Worm (Caenorhabditis elegans) whole organism, L3 larva: ENCODE data around the gene acl-8.

Experiments used
- R02D3.7 ChIP-seq: fragments of 150-350 bp; optimal IDR thresholded peaks from 2 replicates; lab custom pipeline; 2014; ENCODE audit warnings: missing biosample characterization, missing genetic modification characterization
- ZK546.5 ChIP-seq: sonication (generic microtip); optimal IDR thresholded peaks from 2 replicates; lab custom pipeline; 2017; ENCODE audit warnings: missing biosample characterization, missing genetic modification characterization
- aly-2 ChIP-seq: fragments of 150-350 bp; optimal IDR thresholded peaks from 2 replicates; lab custom pipeline; 2014; ENCODE audit warnings: missing biosample characterization, missing genetic modification characterization
- ama-1 ChIP-seq: fragments of 150-350 bp; optimal IDR thresholded peaks from 2 replicates; lab custom pipeline; 2018
- ceh-16 ChIP-seq: sonication (generic microtip); optimal IDR thresholded peaks from 2 replicates; lab custom pipeline; 2017; ENCODE audit warnings: missing biosample characterization, missing genetic modification characterization
- ceh-28 ChIP-seq: fragments of 150-350 bp; optimal IDR thresholded peaks from 2 replicates; lab custom pipeline; 2014; ENCODE audit warnings: missing biosample characterization, missing genetic modification reagents, missing genetic modification characterization
- ceh-9 ChIP-seq: sonication (generic microtip); optimal IDR thresholded peaks from 2 replicates; lab custom pipeline; 2018; ENCODE audit warnings: missing biosample characterization, missing genetic modification characterization
- daf-12 ChIP-seq: fragments of 150-350 bp; optimal IDR thresholded peaks from 2 replicates; lab custom pipeline; 2014; ENCODE audit warnings: missing biosample characterization, missing genetic modification reagents, missing genetic modification characterization
- egl-27 ChIP-seq: sonication (generic microtip); optimal IDR thresholded peaks from 4 replicates; lab custom pipeline; 2017; ENCODE audit warnings: missing biosample characterization, missing genetic modification reagents, missing genetic modification characterization
- egl-5 ChIP-seq: fragments of 150-350 bp; optimal IDR thresholded peaks from 2 replicates; lab custom pipeline; 2017; ENCODE audit warnings: missing biosample characterization, missing genetic modification reagents, missing genetic modification characterization, inconsistent platforms
- elt-1 ChIP-seq: fragments of 150-350 bp; optimal IDR thresholded peaks from 2 replicates; lab custom pipeline; 2014; ENCODE audit warnings: missing biosample characterization, missing genetic modification characterization
- elt-2 ChIP-seq: sonication (generic microtip); optimal IDR thresholded peaks from 2 replicates; lab custom pipeline; 2016; ENCODE audit warnings: missing genetic modification reagents, mild to moderate bottlenecking, missing genetic modification characterization, missing compliant biosample characterization
- elt-3 ChIP-seq, 3 experiments: fragments of 150-350 bp in 1 of 3; sonication (generic microtip) in 2 of 3; optimal IDR thresholded peaks; 2 replicates in 2 of 3; 4 replicates in 1 of 3; lab custom pipeline; 2014 to 2017; ENCODE audit warnings: missing biosample characterization in 3 of 3, missing genetic modification characterization in 3 of 3
- eor-1 ChIP-seq, 2 experiments: fragments of 150-350 bp; optimal IDR thresholded peaks; 2 replicates each; lab custom pipeline; 2014 to 2018; ENCODE audit warnings: missing biosample characterization in 2 of 2, missing genetic modification characterization in 2 of 2
- fkh-10 ChIP-seq: sonication (generic microtip); optimal IDR thresholded peaks from 2 replicates; lab custom pipeline; 2017; ENCODE audit warnings: missing biosample characterization, missing genetic modification reagents, missing genetic modification characterization
- fkh-2 ChIP-seq: fragments of 150-350 bp; optimal IDR thresholded peaks from 2 replicates; lab custom pipeline; 2014; ENCODE audit warnings: missing biosample characterization, missing genetic modification reagents, missing genetic modification characterization
- hmg-11 ChIP-seq: sonication (generic microtip); optimal IDR thresholded peaks from 2 replicates; lab custom pipeline; 2016; ENCODE audit warnings: missing genetic modification characterization, missing compliant biosample characterization
- jun-1 ChIP-seq: fragments of 150-350 bp; optimal IDR thresholded peaks from 2 replicates; lab custom pipeline; 2014; ENCODE audit warnings: missing biosample characterization, missing genetic modification reagents, missing genetic modification characterization
- lin-15B ChIP-seq: fragments of 150-350 bp; optimal IDR thresholded peaks from 2 replicates; lab custom pipeline; 2014; ENCODE audit warnings: missing biosample characterization, missing genetic modification characterization
- lsy-12 ChIP-seq: sonication (generic microtip); optimal IDR thresholded peaks from 2 replicates; lab custom pipeline; 2016; ENCODE audit warnings: mild to moderate bottlenecking, missing genetic modification characterization, missing compliant biosample characterization
- mdl-1 ChIP-seq: fragments of 150-350 bp; optimal IDR thresholded peaks from 2 replicates; lab custom pipeline; 2014; ENCODE audit warnings: missing biosample characterization, missing genetic modification characterization
- mml-1 ChIP-seq: fragments of 150-350 bp; sonication (generic microtip); optimal IDR thresholded peaks from 3 replicates; lab custom pipeline; 2014; ENCODE audit warnings: missing biosample characterization, missing genetic modification characterization
- nfya-1 ChIP-seq: sonication (generic microtip); optimal IDR thresholded peaks from 2 replicates; lab custom pipeline; 2017; ENCODE audit warnings: missing genetic modification characterization, mild to moderate bottlenecking, missing compliant biosample characterization, antibody characterized with exemption, moderate library complexity; ENCODE audit not compliant: insufficient read depth
- nhr-23 ChIP-seq: fragments of 150-350 bp; optimal IDR thresholded peaks from 2 replicates; lab custom pipeline; 2014; ENCODE audit warnings: missing biosample characterization, missing genetic modification reagents, missing genetic modification characterization
- nhr-25 ChIP-seq: sonication (generic microtip); optimal IDR thresholded peaks from 2 replicates; lab custom pipeline; 2017; ENCODE audit warnings: missing biosample characterization, missing genetic modification characterization
- nhr-43 ChIP-seq: sonication (generic microtip); optimal IDR thresholded peaks from 2 replicates; lab custom pipeline; 2016; ENCODE audit warnings: mild to moderate bottlenecking, missing genetic modification characterization, missing compliant biosample characterization; ENCODE audit not compliant: poor library complexity, severe bottlenecking
- nhr-76 ChIP-seq: fragments of 150-350 bp; sonication (generic microtip); optimal IDR thresholded peaks from 5 replicates; lab custom pipeline; 2014; ENCODE audit warnings: missing biosample characterization, missing genetic modification characterization
- nhr-77 ChIP-seq: fragments of 150-350 bp; optimal IDR thresholded peaks from 2 replicates; lab custom pipeline; 2014; ENCODE audit warnings: missing biosample characterization, missing genetic modification characterization
- pha-4 ChIP-seq: fragments of 150-350 bp; optimal IDR thresholded peaks from 2 replicates; lab custom pipeline; 2014; ENCODE audit warnings: missing biosample characterization, missing genetic modification reagents, missing genetic modification characterization
- pqm-1 ChIP-seq: fragments of 150-350 bp; optimal IDR thresholded peaks from 2 replicates; lab custom pipeline; 2017; ENCODE audit warnings: missing biosample characterization, missing genetic modification characterization, inconsistent platforms
- sea-2 ChIP-seq: fragments of 150-350 bp; sonication (generic microtip); optimal IDR thresholded peaks from 4 replicates; lab custom pipeline; 2014; ENCODE audit warnings: missing biosample characterization, missing genetic modification reagents, missing genetic modification characterization
- skn-1 ChIP-seq: fragments of 150-350 bp; optimal IDR thresholded peaks from 2 replicates; lab custom pipeline; 2014; ENCODE audit warnings: missing biosample characterization, missing genetic modification characterization
- snpc-4 ChIP-seq: fragments of 150-350 bp; optimal IDR thresholded peaks from 2 replicates; lab custom pipeline; 2014; ENCODE audit warnings: missing biosample characterization, missing genetic modification characterization
- unc-39 ChIP-seq: sonication (generic microtip); optimal IDR thresholded peaks from 4 replicates; lab custom pipeline; 2017; ENCODE audit warnings: missing biosample characterization, missing genetic modification characterization
- zag-1 ChIP-seq: fragments of 150-350 bp; optimal IDR thresholded peaks from 2 replicates; lab custom pipeline; 2014; ENCODE audit warnings: missing biosample characterization, missing genetic modification characterization
- ztf-11 ChIP-seq: fragments of 150-350 bp; optimal IDR thresholded peaks from 2 replicates; lab custom pipeline; 2014; ENCODE audit warnings: missing biosample characterization, missing genetic modification characterization
- ztf-4 ChIP-seq: fragments of 150-350 bp; optimal IDR thresholded peaks from 2 replicates; lab custom pipeline; 2014; ENCODE audit warnings: missing biosample characterization, missing genetic modification characterization

acl-8 gene

DNA sequence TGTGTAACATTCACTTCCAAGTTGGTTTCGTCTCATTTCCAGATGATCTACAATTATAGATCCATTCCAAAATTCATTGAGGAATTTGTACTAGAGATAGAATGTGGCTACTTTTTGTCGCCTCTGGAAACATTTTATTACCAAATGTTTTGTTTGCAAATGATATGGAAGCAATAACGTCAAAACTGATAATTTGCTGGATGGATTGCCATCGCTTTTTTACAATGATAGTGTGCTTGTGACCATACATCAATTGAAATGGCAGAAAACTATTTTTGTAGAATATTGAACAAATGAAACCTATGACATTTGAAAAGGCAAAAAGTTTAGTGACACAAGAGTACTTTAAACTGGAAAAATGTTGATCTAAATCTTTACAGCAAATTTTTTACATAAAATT, 36.2 kb upstream of the acl-8 start:
- TF ChIP-seq unc-39 (tag; lab: Kevin White, UChicago) = no peak
- no peak for TF ChIP-seq ceh-16 (tag; lab: Kevin White, UChicago)
- no peak for TF ChIP-seq pha-4 (tag; lab: Kevin White, UChicago)
- no peak for TF ChIP-seq eor-1 (tag; optimal IDR thresholded peaks at IDR 0.05; lab: Kevin White, UChicago)
- TF ChIP-seq pqm-1 = peak; percentile 37
- no peak for TF ChIP-seq ztf-4 (tag; lab: Kevin White, UChicago)
- no peak for TF ChIP-seq snpc-4 (tag; lab: Kevin White, UChicago)
- TF ChIP-seq nfya-1 (tag; lab: Kevin White, UChicago) = no peak
- TF ChIP-seq egl-27 = no peak
- TF ChIP-seq zag-1 (tag; lab: Kevin White, UChicago) = no peak
- no peak for TF ChIP-seq nhr-76 (tag; lab: Kevin White, UChicago)
- no peak for TF ChIP-seq mml-1
- TF ChIP-seq egl-5 = no peak
- peak; percentile 74 for TF ChIP-seq elt-2 (tag; lab: Kevin White, UChicago)
- no peak for TF ChIP-seq ZK546.5 (tag; lab: Kevin White, UChicago)
- TF ChIP-seq ama-1 = no peak
- no peak for TF ChIP-seq hmg-11 (tag; lab: Kevin White, UChicago)

DNA sequence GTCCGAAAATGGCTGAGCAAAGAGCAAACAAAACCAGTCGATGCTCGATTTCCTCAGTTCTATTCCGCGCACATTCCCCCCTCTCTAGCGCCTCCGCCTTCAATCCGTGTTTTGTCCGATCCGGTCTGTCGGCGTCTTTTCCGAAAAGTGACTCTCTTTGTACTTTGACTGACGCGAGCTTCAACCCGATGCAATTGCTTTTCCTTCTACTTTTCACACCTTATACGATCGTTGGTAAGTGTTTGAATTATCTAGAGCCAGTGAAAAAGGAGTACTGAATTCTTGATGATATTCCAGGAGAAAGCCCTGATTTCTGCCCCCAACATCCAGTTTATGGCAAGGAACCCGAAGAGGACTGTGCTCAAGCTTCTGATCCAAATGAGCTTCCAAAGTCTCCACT, 35.7 kb upstream of the acl-8 start, which contains the start of gene cht-6:
Gene cht-6 (plus strand): TSS at position 9 of the 400 bp plus-strand sequence.
- no peak for TF ChIP-seq elt-2 (tag; lab: Kevin White, UChicago)

DNA sequence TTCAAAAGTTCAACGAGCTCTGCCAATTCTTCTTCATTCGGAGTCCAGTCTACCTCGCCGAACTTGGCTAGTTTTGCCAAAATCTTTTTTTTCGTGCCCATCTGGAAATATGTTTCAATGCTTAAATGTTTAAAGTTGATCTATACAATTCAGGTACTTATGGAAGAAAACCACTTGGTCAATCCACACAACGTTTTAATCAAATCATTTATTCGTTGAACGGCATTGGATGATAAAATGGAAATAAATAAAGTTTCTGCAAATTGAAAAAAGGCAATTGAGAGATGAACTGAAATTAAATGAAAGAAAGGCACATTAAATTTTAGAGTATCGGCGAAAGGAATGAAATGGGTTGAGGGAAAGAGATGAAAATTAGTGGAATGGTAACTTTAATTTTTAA, 26.6 kb upstream of the acl-8 start, which contains the start of gene urb-1:
Gene urb-1 (minus strand): TSS at position 101 of the 400 bp plus-strand sequence.
- TF ChIP-seq hmg-11 (tag; lab: Kevin White, UChicago) = no peak
- no peak for TF ChIP-seq aly-2 (tag; lab: Kevin White, UChicago)
- TF ChIP-seq nfya-1 (tag; lab: Kevin White, UChicago) = no peak
- TF ChIP-seq mdl-1 (tag; lab: Kevin White, UChicago) = no peak
- TF ChIP-seq nhr-77 = peak; percentile 36

DNA sequence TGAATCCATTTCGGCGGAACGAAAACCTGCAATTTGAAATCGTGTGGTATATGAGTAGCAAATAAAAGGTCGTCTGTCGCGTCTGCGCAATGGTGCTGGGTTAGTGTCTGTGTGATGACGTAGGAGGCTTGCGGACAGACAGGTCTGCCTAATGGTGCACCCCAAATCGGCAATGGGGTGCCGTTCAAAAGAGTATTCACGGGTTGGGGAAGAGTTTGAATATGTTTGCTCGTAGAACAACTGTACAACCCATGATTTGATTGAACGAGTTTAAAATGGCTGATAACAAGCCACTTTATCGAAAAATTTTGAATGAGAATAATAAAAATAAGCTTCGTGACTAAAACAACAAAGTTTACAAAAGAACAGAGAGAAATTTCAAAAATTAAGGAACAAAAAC, 24.7 kb upstream of the acl-8 start, which contains the start of gene T05H4.11:
Gene T05H4.11 (minus strand): TSS at position 335 of the 400 bp plus-strand sequence.
- TF ChIP-seq R02D3.7 (no peak), hmg-11 (tag; lab: Kevin White, UChicago) (no peak), nhr-25 (tag; lab: Kevin White, UChicago) (peak; percentile 27), pqm-1 (peak; percentile 11), eor-1 (tag; optimal IDR thresholded peaks at IDR 0.05; lab: Kevin White, UChicago) (no peak), elt-2 (tag; lab: Kevin White, UChicago) (peak; percentile 27), ama-1 (no peak), elt-1 (tag; lab: Kevin White, UChicago) (no peak), pha-4 (tag; lab: Kevin White, UChicago) (peak; percentile 7), nhr-77 (no peak), nfya-1 (tag; lab: Kevin White, UChicago) (no peak), elt-3 (tag; optimal IDR thresholded peaks at IDR 0.05; lab: Kevin White, UChicago) (peak in 1 of 3 experiments; percentile 9), skn-1 (tag; lab: Kevin White, UChicago) (no peak), nhr-43 (tag; lab: Kevin White, UChicago) (no peak), ceh-16 (tag; lab: Kevin White, UChicago) (no peak), fkh-10 (GFP tag; lab: Kevin White, UChicago) (no peak), lsy-12 (tag; lab: Kevin White, UChicago) (peak; percentile 31), lin-15B (tag; lab: Kevin White, UChicago) (no peak), ceh-28 (tag; lab: Kevin White, UChicago) (no peak), ztf-4 (tag; lab: Kevin White, UChicago) (no peak), nhr-23 (peak; percentile 35)

DNA sequence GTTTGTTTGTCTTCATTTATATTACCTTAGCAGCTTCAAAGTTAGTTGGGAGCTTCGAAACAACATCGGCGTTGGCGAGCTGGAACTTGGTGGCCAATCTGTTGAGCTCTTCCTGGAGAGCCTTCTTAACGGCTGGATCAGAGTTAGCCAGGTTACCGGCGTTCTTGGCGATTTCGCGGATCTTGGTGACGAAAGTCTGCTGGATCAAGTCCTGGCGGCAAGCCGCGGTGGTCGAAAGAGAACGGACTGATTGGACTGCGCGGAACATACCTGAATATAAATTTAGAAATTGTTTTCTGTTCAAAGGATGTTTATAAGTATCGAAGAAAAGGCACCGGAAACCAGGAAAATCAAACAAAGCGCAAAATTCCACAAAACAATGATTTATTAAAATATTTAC, 23.8 kb upstream of the acl-8 start, which contains the start of gene atp-4:
Gene atp-4 (minus strand): TSS at position 270 of the 400 bp plus-strand sequence.
- no peak for TF ChIP-seq hmg-11 (tag; lab: Kevin White, UChicago)
- no peak for TF ChIP-seq mml-1
- peak; percentile 53 for TF ChIP-seq ama-1
- TF ChIP-seq, all 47 proteins: peak for 1

DNA sequence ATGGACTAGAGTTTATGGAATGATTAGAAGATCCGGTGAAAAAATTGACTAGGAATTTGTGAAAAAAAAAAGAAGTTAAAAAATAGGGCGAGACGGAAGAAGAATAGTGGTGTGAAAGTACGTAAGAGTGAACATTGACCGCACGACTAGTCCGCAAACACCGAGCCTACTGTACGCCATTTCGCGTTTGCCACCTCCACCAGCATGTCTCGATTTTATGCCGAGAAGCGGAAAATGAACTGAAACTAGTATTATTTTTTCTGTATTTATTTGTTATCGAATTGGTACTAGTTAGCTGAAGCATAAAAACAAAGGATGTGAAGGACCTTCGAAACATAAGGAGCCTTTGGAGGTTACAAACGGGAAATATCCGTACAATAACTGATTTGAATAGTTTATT, 23.2 kb upstream of the acl-8 start:
- TF ChIP-seq lsy-12 (tag; lab: Kevin White, UChicago) (peak; percentile 28), sea-2 (GFP tag; lab: Kevin White, UChicago) (no peak), nhr-25 (tag; lab: Kevin White, UChicago) (peak; percentile 46), elt-3 (tag; optimal IDR thresholded peaks at IDR 0.05; lab: Kevin White, UChicago) (no peak), ceh-28 (tag; lab: Kevin White, UChicago) (peak; percentile 30), ceh-9 (no peak), nhr-43 (tag; lab: Kevin White, UChicago) (peak; percentile 14), jun-1 (no peak), elt-1 (tag; lab: Kevin White, UChicago) (no peak), snpc-4 (tag; lab: Kevin White, UChicago) (peak; percentile 11), mdl-1 (tag; lab: Kevin White, UChicago) (no peak), ama-1 (peak; percentile 73), pha-4 (tag; lab: Kevin White, UChicago) (peak; percentile 30), fkh-10 (GFP tag; lab: Kevin White, UChicago) (no peak), R02D3.7 (peak; percentile 1), daf-12 (no peak), ztf-4 (tag; lab: Kevin White, UChicago) (no peak), lin-15B (tag; lab: Kevin White, UChicago) (peak; percentile 63), unc-39 (tag; lab: Kevin White, UChicago) (no peak), nfya-1 (tag; lab: Kevin White, UChicago) (peak; percentile 74), ztf-11 (tag; lab: Kevin White, UChicago) (no peak), fkh-2 (tag; lab: Kevin White, UChicago) (no peak), hmg-11 (tag; lab: Kevin White, UChicago) (peak; percentile 82), mml-1 (no peak), pqm-1 (no peak), nhr-76 (tag; lab: Kevin White, UChicago) (no peak)
